Fruit fly (Drosophila melanogaster) Kc167 (cell line): Measurements from ENCODE around the gene ND-20.

Experiments used
- Myc ChIP-seq: fragments of >200 bp; optimal IDR thresholded peaks from 2 replicates; lab custom pipeline; 2017; ENCODE audit warnings: missing external identifiers
- Sin3A ChIP-seq: fragments of >200 bp; optimal IDR thresholded peaks from 2 replicates; lab custom pipeline; 2018; ENCODE audit warnings: missing external identifiers
- h ChIP-seq: fragments of >200 bp; optimal IDR thresholded peaks from 3 replicates; lab custom pipeline; 2018; ENCODE audit warnings: missing external identifiers
- psq ChIP-seq: fragments of >200 bp; optimal IDR thresholded peaks from 2 replicates; lab custom pipeline; 2017; ENCODE audit warnings: missing external identifiers
- ttk ChIP-seq: sonication (Bioruptor generic); optimal IDR thresholded peaks from 2 replicates; lab custom pipeline; 2017; ENCODE audit warnings: missing external identifiers

DNA sequence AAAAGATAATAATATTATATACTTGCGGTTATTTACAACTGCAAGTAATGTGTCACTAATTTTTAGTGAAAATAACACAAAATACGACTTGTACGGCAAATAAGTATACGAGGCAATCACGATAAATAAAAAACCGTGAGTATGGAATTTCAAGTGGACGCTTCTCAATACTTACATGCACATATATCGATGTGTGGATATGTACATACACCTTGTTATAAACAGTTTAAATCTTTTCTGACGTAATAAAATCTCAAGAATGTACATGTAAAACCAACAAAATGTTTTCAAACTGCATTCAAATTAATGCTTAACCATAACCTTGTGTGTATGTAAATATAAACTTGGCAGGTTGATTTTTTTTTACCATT, 5.9 kb upstream of the ND-20 start:
- TF ChIP-seq ttk (no peak), Myc (no peak), h (no peak), Sin3A (lab: Kevin White, UChicago) (no peak), psq (no peak)
